Fruit fly (Drosophila melanogaster): ENCODE data around the gene CG18549.

DNA sequence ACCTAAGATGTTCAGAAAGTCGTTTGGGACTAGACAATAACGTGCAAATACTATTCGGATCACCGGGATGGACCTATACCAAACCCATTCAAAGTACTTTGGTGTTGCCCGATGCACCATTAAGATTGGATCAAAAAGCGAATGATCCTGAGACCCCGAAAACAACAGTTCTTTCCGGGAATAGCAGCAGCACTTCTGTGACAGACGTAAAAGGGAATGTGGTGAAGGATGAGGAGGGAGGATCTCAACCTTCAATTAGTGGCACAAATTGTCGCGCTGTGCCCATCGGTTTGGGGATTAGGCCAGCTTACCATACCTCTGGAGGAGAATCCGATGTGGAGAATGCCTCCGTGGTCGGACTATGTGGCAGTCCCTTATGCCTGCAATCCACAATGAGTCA lies 752 bp upstream of the CG18549 start:
- TF ChIP-seq B-H2 (GFP tag; optimal IDR thresholded peaks at IDR 0.05) (no peak), Elba2 (GFP tag; optimal IDR thresholded peaks at IDR 0.05) (no peak), CG12391 (tag; optimal IDR thresholded peaks at IDR 0.05) (no peak), CG18262 (tag; optimal IDR thresholded peaks at IDR 0.05) (no peak), hb (GFP tag; IDR thresholded peaks at IDR 0.05; ENCODE audit: partially characterized antibody) (no peak), vvl (GFP tag; IDR thresholded peaks at IDR 0.05) (no peak), ash1 (GFP tag; optimal IDR thresholded peaks at IDR 0.05) (no peak)

Data from whole organism, embryonic.